Fruit fly (Drosophila melanogaster) whole organism, embryonic: ENCODE data around the gene CG10587.
A peak's percentile ranks its signal among the peaks of the same experiment; 100 is the strongest.

Experiments used
- Awh ChIP-seq: fragments of 200-800 bp; sonication (Bioruptor generic); IDR thresholded peaks from 2 replicates; pipeline ENCODE4, ENCODE4 v1.3.6; 2022; ENCODE audit warnings: missing biosample characterization, missing genetic modification characterization
- CG11504 ChIP-seq: fragments of 200-800 bp; sonication (Bioruptor generic); optimal IDR thresholded peaks from 3 replicates; lab custom pipeline; 2019; ENCODE audit warnings: missing biosample characterization, mild to moderate bottlenecking, missing genetic modification characterization, moderate library complexity
- CG11695 ChIP-seq: fragments of 200-800 bp; sonication (Bioruptor generic); IDR thresholded peaks from 3 replicates; pipeline ENCODE4 v1.3.6; 2022; ENCODE audit warnings: missing biosample characterization, missing genetic modification characterization
- CG13287 ChIP-seq: fragments of 200-800 bp; sonication (Bioruptor generic); IDR thresholded peaks from 2 replicates; pipeline ENCODE4 v1.3.6; 2022; ENCODE audit warnings: missing biosample characterization, missing genetic modification characterization; ENCODE audit not compliant: partially characterized antibody
- CG13424 ChIP-seq: fragments of 200-800 bp; sonication (Bioruptor generic); optimal IDR thresholded peaks from 2 replicates; lab custom pipeline; 2019; ENCODE audit warnings: missing biosample characterization, mild to moderate bottlenecking, missing genetic modification characterization, moderate library complexity
- CG14667 ChIP-seq: fragments of 200-800 bp; sonication (Bioruptor generic); IDR thresholded peaks from 2 replicates; pipeline ENCODE4 v1.3.6; 2022; ENCODE audit warnings: missing biosample characterization, missing genetic modification characterization
- CG15011 ChIP-seq: fragments of 200-800 bp; sonication (Bioruptor generic); optimal IDR thresholded peaks from 3 replicates; lab custom pipeline; 2018; ENCODE audit warnings: missing biosample characterization, mild to moderate bottlenecking, missing genetic modification characterization
- CG15696 ChIP-seq: fragments of 200-800 bp; sonication (Bioruptor generic); optimal IDR thresholded peaks from 2 replicates; lab custom pipeline; 2019; ENCODE audit warnings: missing biosample characterization, mild to moderate bottlenecking, missing genetic modification characterization, moderate library complexity
- CG1603 ChIP-seq: fragments of 200-800 bp; sonication (Bioruptor generic); optimal IDR thresholded peaks from 2 replicates; lab custom pipeline; 2019; ENCODE audit warnings: missing biosample characterization, mild to moderate bottlenecking, missing genetic modification characterization, moderate library complexity
- CG16813 ChIP-seq: fragments of 200-800 bp; sonication (Bioruptor generic); IDR thresholded peaks from 3 replicates; pipeline ENCODE4 v1.3.6; 2022; ENCODE audit warnings: missing biosample characterization, missing genetic modification characterization; ENCODE audit not compliant: partially characterized antibody
- CG18764 ChIP-seq: fragments of 200-800 bp; sonication (Bioruptor generic); optimal IDR thresholded peaks from 3 replicates; lab custom pipeline; 2016; ENCODE audit warnings: missing biosample characterization, missing genetic modification characterization
- CG2678 ChIP-seq: fragments of 200-800 bp; sonication (Bioruptor generic); optimal IDR thresholded peaks from 3 replicates; lab custom pipeline; 2019; ENCODE audit warnings: missing biosample characterization, mild to moderate bottlenecking, missing genetic modification characterization, moderate library complexity
- CG2712 ChIP-seq: fragments of 200-800 bp; optimal IDR thresholded peaks from 3 replicates; lab custom pipeline; 2019; ENCODE audit warnings: missing biosample characterization, mild to moderate bottlenecking, missing genetic modification characterization, moderate library complexity
- CG30403 ChIP-seq: fragments of 200-800 bp; sonication (Bioruptor generic); optimal IDR thresholded peaks from 3 replicates; lab custom pipeline; 2016; ENCODE audit warnings: missing biosample characterization, missing genetic modification characterization
- CG32772 ChIP-seq: fragments of 200-800 bp; sonication (Bioruptor generic); IDR thresholded peaks from 2 replicates; pipeline ENCODE4 v1.3.6; 2022; ENCODE audit warnings: missing biosample characterization, missing genetic modification characterization
- CG6254 ChIP-seq: fragments of 200-800 bp; sonication (Bioruptor generic); optimal IDR thresholded peaks from 3 replicates; lab custom pipeline; 2017; ENCODE audit warnings: mild to moderate bottlenecking, missing biosample characterization, missing genetic modification reagents, missing genetic modification characterization
- CG8089 ChIP-seq: fragments of 200-800 bp; sonication (Bioruptor generic); optimal IDR thresholded peaks from 3 replicates; lab custom pipeline; 2016; ENCODE audit warnings: missing biosample characterization, missing genetic modification characterization
- CG8388 ChIP-seq: fragments of 200-800 bp; sonication (Bioruptor generic); optimal IDR thresholded peaks from 2 replicates; lab custom pipeline; 2019; ENCODE audit warnings: missing biosample characterization, mild to moderate bottlenecking, missing genetic modification characterization, moderate library complexity
- CG8924 ChIP-seq: fragments of 200-800 bp; optimal IDR thresholded peaks from 3 replicates; lab custom pipeline; 2019; ENCODE audit warnings: missing biosample characterization, mild to moderate bottlenecking, missing genetic modification characterization, moderate library complexity
- D19A ChIP-seq: fragments of 200-800 bp; optimal IDR thresholded peaks from 3 replicates; lab custom pipeline; 2019; ENCODE audit warnings: missing biosample characterization, mild to moderate bottlenecking, missing genetic modification characterization, moderate library complexity
- D19B ChIP-seq: fragments of 200-800 bp; sonication (Bioruptor generic); optimal IDR thresholded peaks from 2 replicates; lab custom pipeline; 2017; ENCODE audit warnings: missing biosample characterization, mild to moderate bottlenecking, missing genetic modification characterization
- Dip2 ChIP-seq: fragments of 200-800 bp; sonication (Bioruptor generic); IDR thresholded peaks from 2 replicates; pipeline ENCODE4 v1.3.6; 2022; ENCODE audit warnings: missing biosample characterization, missing genetic modification characterization
- Elba2 ChIP-seq: fragments of 200-800 bp; sonication (Bioruptor generic); optimal IDR thresholded peaks from 3 replicates; lab custom pipeline; 2016; ENCODE audit warnings: missing biosample characterization, missing genetic modification characterization
- Fer2 ChIP-seq: fragments of 200-800 bp; sonication (Bioruptor generic); optimal IDR thresholded peaks from 2 replicates; lab custom pipeline; 2018; ENCODE audit warnings: missing biosample characterization, mild to moderate bottlenecking, missing genetic modification characterization, moderate library complexity
- GATAe ChIP-seq: fragments of 200-800 bp; sonication (Bioruptor generic); conservative IDR thresholded peaks from 2 replicates; pipeline ENCODE4 v1.3.6; 2022; ENCODE audit warnings: missing biosample characterization, missing genetic modification characterization
- Hmx ChIP-seq: fragments of 200-800 bp; sonication (Bioruptor generic); optimal IDR thresholded peaks from 2 replicates; lab custom pipeline; 2016; ENCODE audit warnings: missing biosample characterization, missing genetic modification characterization
- Hr51 ChIP-seq, 2 experiments: fragments of 200-800 bp; sonication (Bioruptor generic); optimal IDR thresholded peaks; 2 replicates in 1 of 2; 3 replicates in 1 of 2; lab custom pipeline; 2016 to 2018; ENCODE audit warnings: missing biosample characterization in 2 of 2, missing genetic modification characterization in 2 of 2, mild to moderate bottlenecking in 1 of 2, moderate library complexity in 1 of 2
- Oli ChIP-seq: fragments of 200-800 bp; sonication (Bioruptor generic); optimal IDR thresholded peaks from 2 replicates; lab custom pipeline; 2018; ENCODE audit warnings: missing biosample characterization, mild to moderate bottlenecking, missing genetic modification characterization, moderate library complexity
- Sox102F ChIP-seq: fragments of 200-800 bp; sonication (Bioruptor generic); optimal IDR thresholded peaks from 2 replicates; lab custom pipeline; 2018; ENCODE audit warnings: missing biosample characterization, mild to moderate bottlenecking, missing genetic modification characterization, moderate library complexity
- bsh ChIP-seq, 2 experiments: fragments of 200-800 bp; sonication (Bioruptor generic); optimal IDR thresholded peaks; 2 replicates each; lab custom pipeline; 2017 to 2018; ENCODE audit warnings: mild to moderate bottlenecking in 2 of 2, missing biosample characterization in 2 of 2, missing genetic modification characterization in 2 of 2, moderate library complexity in 1 of 2
- corto ChIP-seq: fragments of 200-800 bp; sonication (Bioruptor generic); optimal IDR thresholded peaks from 2 replicates; lab custom pipeline; 2016; ENCODE audit warnings: missing biosample characterization, mild to moderate bottlenecking, missing genetic modification characterization, moderate library complexity
- crc ChIP-seq: fragments of 200-800 bp; sonication (Bioruptor generic); optimal IDR thresholded peaks from 2 replicates; lab custom pipeline; 2016; ENCODE audit warnings: missing biosample characterization, missing genetic modification characterization
- dmrt11E ChIP-seq: fragments of 200-800 bp; sonication (Bioruptor generic); optimal IDR thresholded peaks from 3 replicates; lab custom pipeline; 2018; ENCODE audit warnings: missing biosample characterization, mild to moderate bottlenecking, missing genetic modification characterization, moderate library complexity
- eyg ChIP-seq: fragments of 200-800 bp; sonication (Bioruptor generic); optimal IDR thresholded peaks from 3 replicates; lab custom pipeline; 2016; ENCODE audit warnings: missing biosample characterization, missing genetic modification characterization
- fd96Cb ChIP-seq: fragments of 200-800 bp; sonication (Bioruptor generic); optimal IDR thresholded peaks from 2 replicates; lab custom pipeline; 2018; ENCODE audit warnings: missing biosample characterization, mild to moderate bottlenecking, missing genetic modification characterization, moderate library complexity
- gem ChIP-seq: fragments of 200-800 bp; sonication (Bioruptor generic); optimal IDR thresholded peaks from 2 replicates; lab custom pipeline; 2019; ENCODE audit warnings: missing biosample characterization, mild to moderate bottlenecking, missing genetic modification characterization, moderate library complexity
- grau ChIP-seq: fragments of 200-800 bp; optimal IDR thresholded peaks from 3 replicates; lab custom pipeline; 2019; ENCODE audit warnings: missing biosample characterization, mild to moderate bottlenecking, missing genetic modification characterization, moderate library complexity
- gsb-n ChIP-seq: fragments of 200-800 bp; sonication (Bioruptor generic); optimal IDR thresholded peaks from 3 replicates; lab custom pipeline; 2018; ENCODE audit warnings: missing biosample characterization, mild to moderate bottlenecking, missing genetic modification characterization
- knrl ChIP-seq: fragments of 200-800 bp; sonication (Bioruptor generic); IDR thresholded peaks from 3 replicates; pipeline ENCODE4 v1.3.6; 2022; ENCODE audit warnings: missing biosample characterization, missing genetic modification characterization; ENCODE audit not compliant: partially characterized antibody
- lilli ChIP-seq: fragments of 200-800 bp; sonication (Bioruptor generic); optimal IDR thresholded peaks from 3 replicates; lab custom pipeline; 2016; ENCODE audit warnings: missing biosample characterization, missing genetic modification characterization
- nerfin-2 ChIP-seq: fragments of 200-800 bp; sonication (Bioruptor generic); IDR thresholded peaks from 2 replicates; pipeline ENCODE4 v1.3.6; 2022; ENCODE audit warnings: missing biosample characterization, missing genetic modification characterization; ENCODE audit not compliant: partially characterized antibody
- schlank ChIP-seq: fragments of 200-800 bp; sonication (Bioruptor generic); optimal IDR thresholded peaks from 2 replicates; lab custom pipeline; 2018; ENCODE audit warnings: missing biosample characterization, mild to moderate bottlenecking, missing genetic modification characterization
- seq ChIP-seq: fragments of 200-800 bp; sonication (Bioruptor generic); IDR thresholded peaks from 2 replicates; pipeline ENCODE4 v1.3.6; 2022; ENCODE audit warnings: missing biosample characterization, missing genetic modification characterization
- stc ChIP-seq: fragments of 200-800 bp; sonication (Bioruptor generic); IDR thresholded peaks from 2 replicates; pipeline ENCODE4 v1.3.6; 2022; ENCODE audit warnings: missing biosample characterization, missing genetic modification characterization
- stwl ChIP-seq: fragments of 200-800 bp; sonication (Bioruptor generic); optimal IDR thresholded peaks from 3 replicates; lab custom pipeline; 2018; ENCODE audit warnings: missing biosample characterization, mild to moderate bottlenecking, missing genetic modification characterization, moderate library complexity
- tin ChIP-seq: fragments of 200-800 bp; sonication (Bioruptor generic); optimal IDR thresholded peaks from 3 replicates; lab custom pipeline; 2016; ENCODE audit warnings: missing biosample characterization, missing genetic modification characterization
- trem ChIP-seq: fragments of 200-800 bp; optimal IDR thresholded peaks from 3 replicates; lab custom pipeline; 2019; ENCODE audit warnings: missing biosample characterization, mild to moderate bottlenecking, missing genetic modification characterization, moderate library complexity
- vfl ChIP-seq: fragments of 200-800 bp; sonication (Bioruptor generic); optimal IDR thresholded peaks from 2 replicates; lab custom pipeline; 2016; ENCODE audit warnings: missing biosample characterization, missing genetic modification characterization
- zen ChIP-seq: fragments of 200-800 bp; sonication (Bioruptor generic); optimal IDR thresholded peaks from 3 replicates; lab custom pipeline; 2018; ENCODE audit warnings: missing biosample characterization, mild to moderate bottlenecking, missing genetic modification characterization, moderate library complexity
- zf30C ChIP-seq: fragments of 200-800 bp; sonication (Bioruptor generic); optimal IDR thresholded peaks from 3 replicates; lab custom pipeline; 2018; ENCODE audit warnings: missing biosample characterization, mild to moderate bottlenecking, missing genetic modification characterization

Gene CG10587

DNA sequence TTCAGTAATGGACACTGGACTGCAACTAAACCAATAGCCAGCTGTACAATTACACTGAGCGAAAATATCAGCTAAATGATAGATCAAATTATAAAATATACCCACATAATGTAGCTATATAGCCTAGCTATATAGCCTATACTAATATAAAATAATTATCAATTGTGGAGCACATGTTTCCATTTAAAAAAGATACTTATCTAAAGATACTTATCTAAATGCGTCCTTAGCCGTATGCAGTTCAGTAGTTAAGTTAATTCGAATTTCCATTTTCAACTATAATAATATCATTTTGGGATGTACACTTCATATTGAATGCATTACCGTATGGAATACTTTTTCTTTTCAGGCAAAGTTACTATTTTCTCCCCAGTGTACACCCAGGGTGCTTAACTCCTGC, 43.4 kb downstream of the CG10587 start (continued):
- TF ChIP-seq CG11504 (tag; lab: Kevin White, UChicago) = peak; percentile 46
- TF ChIP-seq zen (tag; lab: Kevin White, UChicago) = no peak
- no peak for TF ChIP-seq lilli
- no peak for TF ChIP-seq vfl (GFP tag; lab: Kevin White, UChicago)
- no peak for TF ChIP-seq schlank (tag; lab: Kevin White, UChicago)
- no peak for TF ChIP-seq knrl (GFP tag; lab: Robert Waterston, UW)
- TF ChIP-seq CG6254 (GFP tag; lab: Kevin White, UChicago) = peak; percentile 9
- TF ChIP-seq CG15696 (tag; lab: Kevin White, UChicago) = peak; percentile 31
- TF ChIP-seq Hr51 (GFP tag; optimal IDR thresholded peaks at IDR 0.05; lab: Kevin White, UChicago) = peak in 1 of 2 experiments; percentile 27
- TF ChIP-seq Elba2 (GFP tag; lab: Kevin White, UChicago) = no peak
- TF ChIP-seq dmrt11E (tag; lab: Kevin White, UChicago) = peak; percentile 54
- no peak for TF ChIP-seq nerfin-2 (GFP tag; lab: Robert Waterston, UW)
- TF ChIP-seq Oli = peak; percentile 36
- TF ChIP-seq stwl = no peak
- TF ChIP-seq grau (tag; lab: Kevin White, UChicago) = peak; percentile 39
- peak; percentile 6 for TF ChIP-seq trem
- peak; percentile 11 for TF ChIP-seq CG30403 (GFP tag; lab: Kevin White, UChicago)
- no peak for TF ChIP-seq CG32772 (GFP tag; lab: Robert Waterston, UW)
- no peak for TF ChIP-seq GATAe
- no peak for TF ChIP-seq CG13424 (tag; lab: Kevin White, UChicago)
- TF ChIP-seq CG13287 = no peak
- TF ChIP-seq CG14667 = no peak
- TF ChIP-seq crc (GFP tag; lab: Kevin White, UChicago) = no peak
- TF ChIP-seq stc (GFP tag; lab: Robert Waterston, UW) = no peak
- TF ChIP-seq CG11695 (GFP tag; lab: Robert Waterston, UW) = no peak
- no peak for TF ChIP-seq Hmx (GFP tag; lab: Kevin White, UChicago)
- TF ChIP-seq CG1603 = no peak
- peak; percentile 42 for TF ChIP-seq CG8388 (GFP tag; lab: Kevin White, UChicago)
- TF ChIP-seq Dip2 (GFP tag; lab: Robert Waterston, UW) = no peak
- TF ChIP-seq bsh (GFP tag; optimal IDR thresholded peaks at IDR 0.05; lab: Kevin White, UChicago) = peak in 1 of 2 experiments; percentile 23
- TF ChIP-seq Fer2 (tag; lab: Kevin White, UChicago) = no peak
- TF ChIP-seq CG18764 (GFP tag; lab: Kevin White, UChicago) = no peak
- no peak for TF ChIP-seq CG15011 (GFP tag; lab: Kevin White, UChicago)
- TF ChIP-seq zf30C (GFP tag; lab: Kevin White, UChicago) = peak; percentile 31
- TF ChIP-seq CG8089 (GFP tag; lab: Kevin White, UChicago) = no peak
- peak; percentile 19 for TF ChIP-seq gsb-n (tag; lab: Kevin White, UChicago)
- TF ChIP-seq gem (tag; lab: Kevin White, UChicago) = peak; percentile 60
- TF ChIP-seq CG16813 = no peak
- TF ChIP-seq CG2712 = peak; percentile 49
- peak; percentile 25 for TF ChIP-seq fd96Cb
- TF ChIP-seq D19A (tag; lab: Kevin White, UChicago) = peak; percentile 36
- TF ChIP-seq seq (GFP tag; lab: Robert Waterston, UW) = no peak
- no peak for TF ChIP-seq eyg (GFP tag; lab: Kevin White, UChicago)
- no peak for TF ChIP-seq corto (GFP tag; lab: Kevin White, UChicago)
- peak; percentile 30 for TF ChIP-seq CG2678 (tag; lab: Kevin White, UChicago)
- no peak for TF ChIP-seq Awh (GFP tag; lab: Robert Waterston, UW)
- TF ChIP-seq tin (GFP tag; lab: Kevin White, UChicago) = no peak
- peak; percentile 23 for TF ChIP-seq CG8924
- TF ChIP-seq D19B = no peak
- TF ChIP-seq Sox102F (GFP tag; lab: Kevin White, UChicago) = peak; percentile 29
